Worm (Caenorhabditis elegans): ENCODE results near the gene unc-79.

ce11 chrIII:4106611-4107010 lies 40.2 kb downstream of the unc-79 start:
- TF ChIP-seq sem-4 (tag; optimal IDR thresholded peaks at IDR 0.05) (no peak), R02D3.7 (tag; optimal IDR thresholded peaks at IDR 0.05) (no peak), nhr-25 (tag; optimal IDR thresholded peaks at IDR 0.05) (no peak), blmp-1 (tag; optimal IDR thresholded peaks at IDR 0.05; ENCODE audit: insufficient read depth) (no peak), ZK546.5 (tag; optimal IDR thresholded peaks at IDR 0.05) (no peak), ama-1 (optimal IDR thresholded peaks at IDR 0.05) (no peak)
